Worm (Caenorhabditis elegans): ENCODE results near the gene W09D10.4.

- TF ChIP-seq him-1 (tag; optimal IDR thresholded peaks at IDR 0.05) (no peak), dao-5 (tag; optimal IDR thresholded peaks at IDR 0.05) (no peak)
These were observed 26.9 kb downstream of the W09D10.4 start, which contains the start of gene Y39A1A.31 for ce11 chrIII:10689057-10689456.

Measured in whole organism, L4/young adult.